Fruit fly (Drosophila melanogaster) whole organism, wandering third instar larva: Measurements from ENCODE around the gene Spn.

ENCODE experiments used
- Abd-B ChIP-seq: fragments of >200 bp; optimal IDR thresholded peaks from 2 replicates; lab custom pipeline; 2017; ENCODE audit warnings: missing biosample characterization, missing genetic modification characterization
- CG32264 ChIP-seq: fragments of 200-800 bp; sonication (Bioruptor generic); optimal IDR thresholded peaks from 2 replicates; lab custom pipeline; 2016; ENCODE audit warnings: missing biosample characterization, missing genetic modification characterization
- CG9705 ChIP-seq: fragments of 200-800 bp; sonication (Bioruptor generic); optimal IDR thresholded peaks from 2 replicates; lab custom pipeline; 2018; ENCODE audit warnings: missing biosample characterization, mild to moderate bottlenecking, missing genetic modification characterization
- CrebA ChIP-seq: fragments of 200-800 bp; sonication (Bioruptor generic); optimal IDR thresholded peaks from 2 replicates; lab custom pipeline; 2016; ENCODE audit warnings: missing biosample characterization, mild to moderate bottlenecking, missing genetic modification characterization, borderline replicate concordance
- Dfd ChIP-seq: fragments of >200 bp; optimal IDR thresholded peaks from 2 replicates; lab custom pipeline; 2017; ENCODE audit warnings: missing biosample characterization, missing genetic modification characterization
- Dif ChIP-seq: fragments of 200-275, 200-300 bp; sonication (Bioruptor generic); optimal IDR thresholded peaks from 2 replicates; lab custom pipeline; 2018; ENCODE audit warnings: missing biosample characterization, missing genetic modification characterization; ENCODE audit not compliant: partially characterized antibody
- GATAd ChIP-seq: sonication (Bioruptor generic); optimal IDR thresholded peaks from 2 replicates; lab custom pipeline; 2016; ENCODE audit warnings: missing biosample characterization, missing genetic modification characterization
- HLH106 ChIP-seq: fragments of 200-800 bp; optimal IDR thresholded peaks from 3 replicates; lab custom pipeline; 2019; ENCODE audit warnings: missing biosample characterization, mild to moderate bottlenecking, missing genetic modification characterization, moderate library complexity
- Hnf4 ChIP-seq: fragments of 200-800 bp; sonication (Bioruptor generic); optimal IDR thresholded peaks from 2 replicates; lab custom pipeline; 2016; ENCODE audit warnings: missing biosample characterization, mild to moderate bottlenecking, missing genetic modification characterization
- Hr78 ChIP-seq: fragments of >200 bp; optimal IDR thresholded peaks from 2 replicates; lab custom pipeline; 2017; ENCODE audit warnings: missing biosample characterization, missing genetic modification characterization
- Hr83 ChIP-seq: fragments of 200-300 bp; sonication (Bioruptor generic); optimal IDR thresholded peaks from 2 replicates; lab custom pipeline; 2016; ENCODE audit warnings: missing biosample characterization, mild to moderate bottlenecking, missing genetic modification characterization, moderate library complexity; ENCODE audit not compliant: poor library complexity, severe bottlenecking
- Jra ChIP-seq: sonication (Bioruptor generic); optimal IDR thresholded peaks from 2 replicates; lab custom pipeline; 2016; ENCODE audit warnings: missing biosample characterization, missing genetic modification characterization
- Mio ChIP-seq: sonication (Bioruptor generic); optimal IDR thresholded peaks from 2 replicates; lab custom pipeline; 2016; ENCODE audit warnings: missing biosample characterization, missing genetic modification characterization
- Myc ChIP-seq: fragments of >200 bp; optimal IDR thresholded peaks from 2 replicates; lab custom pipeline; 2017
- N ChIP-seq: fragments of >200 bp; optimal IDR thresholded peaks from 2 replicates; lab custom pipeline; 2018; ENCODE audit warnings: missing biosample characterization, missing external identifiers, missing genetic modification characterization
- OdsH ChIP-seq: fragments of 200-800 bp; sonication (Bioruptor generic); optimal IDR thresholded peaks from 2 replicates; lab custom pipeline; 2016; ENCODE audit warnings: missing biosample characterization, mild to moderate bottlenecking, missing genetic modification characterization
- Rel ChIP-seq, 2 experiments: fragments of 200-800 bp; sonication (Bioruptor generic) in 1 of 2; optimal IDR thresholded peaks; 2 replicates in 1 of 2; 3 replicates in 1 of 2; lab custom pipeline; 2016 to 2019; ENCODE audit warnings: mild to moderate bottlenecking in 2 of 2, missing biosample characterization in 2 of 2, missing genetic modification characterization in 2 of 2, moderate library complexity in 1 of 2
- Sp1 ChIP-seq: fragments of 200-800 bp; sonication (Bioruptor generic); optimal IDR thresholded peaks from 3 replicates; lab custom pipeline; 2019; ENCODE audit warnings: missing biosample characterization, mild to moderate bottlenecking, missing genetic modification characterization, moderate library complexity
- Vsx2 ChIP-seq: fragments of 200-300, 225-300 bp; sonication (Bioruptor generic); optimal IDR thresholded peaks from 2 replicates; lab custom pipeline; 2018; ENCODE audit warnings: missing biosample characterization, missing genetic modification characterization; ENCODE audit not compliant: partially characterized antibody
- br ChIP-seq: fragments of 200-800 bp; sonication (Bioruptor generic); optimal IDR thresholded peaks from 2 replicates; lab custom pipeline; 2016; ENCODE audit warnings: missing biosample characterization, missing genetic modification characterization
- dl ChIP-seq, 2 experiments: fragments of 175-275, 200-275 bp in 1 of 2; fragments of 200-275 bp in 1 of 2; sonication (Bioruptor generic); optimal IDR thresholded peaks; lab custom pipeline; 2018; ENCODE audit warnings: mild to moderate bottlenecking in 2 of 2, missing biosample characterization in 2 of 2, missing genetic modification characterization in 2 of 2, moderate library complexity in 2 of 2; ENCODE audit not compliant: partially characterized antibody in 2 of 2, insufficient read depth in 1 of 2
- dmrt93B ChIP-seq: fragments of 200-800 bp; sonication (Bioruptor generic); optimal IDR thresholded peaks from 2 replicates; lab custom pipeline; 2018; ENCODE audit warnings: missing biosample characterization, mild to moderate bottlenecking, missing genetic modification characterization
- dsf ChIP-seq: sonication (Bioruptor generic); optimal IDR thresholded peaks from 2 replicates; lab custom pipeline; 2016; ENCODE audit warnings: missing biosample characterization, missing genetic modification characterization, borderline replicate concordance
- ey ChIP-seq: fragments of 200-800 bp; sonication (Bioruptor generic); optimal IDR thresholded peaks from 2 replicates; lab custom pipeline; 2016; ENCODE audit warnings: missing biosample characterization, missing genetic modification characterization
- foxo ChIP-seq, 2 experiments: fragments of 200-800 bp; sonication (Bioruptor generic); optimal IDR thresholded peaks; 2 replicates in 1 of 2; 3 replicates in 1 of 2; lab custom pipeline; 2016 to 2017; ENCODE audit warnings: missing biosample characterization in 2 of 2, missing genetic modification characterization in 2 of 2
- fru ChIP-seq: fragments of 200-800 bp; sonication (Bioruptor generic); optimal IDR thresholded peaks from 3 replicates; lab custom pipeline; 2016; ENCODE audit warnings: missing biosample characterization, mild to moderate bottlenecking, missing genetic modification characterization
- h ChIP-seq: fragments of 200-800 bp; sonication (Bioruptor generic); optimal IDR thresholded peaks from 3 replicates; lab custom pipeline; 2016; ENCODE audit warnings: missing biosample characterization, mild to moderate bottlenecking, missing genetic modification characterization
- jim ChIP-seq: fragments of 175-275, 200-325 bp; sonication (Bioruptor generic); optimal IDR thresholded peaks from 2 replicates; lab custom pipeline; 2016; ENCODE audit warnings: missing biosample characterization, mild to moderate bottlenecking, missing genetic modification characterization
- lola ChIP-seq: fragments of >200 bp; optimal IDR thresholded peaks from 2 replicates; lab custom pipeline; 2017; ENCODE audit warnings: missing biosample characterization, missing genetic modification characterization
- pan ChIP-seq: fragments of >200 bp; optimal IDR thresholded peaks from 2 replicates; lab custom pipeline; 2017
- psq ChIP-seq: fragments of 200-800 bp; sonication (Bioruptor generic); optimal IDR thresholded peaks from 3 replicates; lab custom pipeline; 2017; ENCODE audit warnings: missing biosample characterization, mild to moderate bottlenecking, missing genetic modification characterization, moderate library complexity
- rgr ChIP-seq: fragments of 200-800 bp; sonication (Bioruptor generic); optimal IDR thresholded peaks from 3 replicates; lab custom pipeline; 2016; ENCODE audit warnings: missing biosample characterization, mild to moderate bottlenecking, missing genetic modification characterization
- sage ChIP-seq: fragments of 200-800 bp; sonication (Bioruptor generic); optimal IDR thresholded peaks from 2 replicates; lab custom pipeline; 2016; ENCODE audit warnings: missing biosample characterization, mild to moderate bottlenecking, missing genetic modification characterization
- sv ChIP-seq: fragments of 200-800 bp; sonication (Bioruptor generic); optimal IDR thresholded peaks from 3 replicates; lab custom pipeline; 2016; ENCODE audit warnings: missing biosample characterization, missing genetic modification characterization
- tai ChIP-seq: sonication (Bioruptor generic); optimal IDR thresholded peaks from 2 replicates; lab custom pipeline; 2016; ENCODE audit warnings: missing biosample characterization, missing genetic modification characterization
- usp ChIP-seq: fragments of >200 bp; optimal IDR thresholded peaks from 2 replicates; lab custom pipeline; 2017; ENCODE audit warnings: missing biosample characterization, missing genetic modification characterization
- woc ChIP-seq: sonication (Bioruptor generic); optimal IDR thresholded peaks from 2 replicates; lab custom pipeline; 2016; ENCODE audit warnings: missing biosample characterization, mild to moderate bottlenecking, missing genetic modification characterization

Spn gene

dm6 chr3L:2493517-2494182, 60.4 kb downstream of the Spn start:
- TF ChIP-seq Hnf4 (peak; percentile 13), Myc (lab: Kevin White, UChicago) (no peak), rgr (GFP tag; lab: Kevin White, UChicago) (no peak), dmrt93B (GFP tag; lab: Kevin White, UChicago) (no peak), CG9705 (GFP tag; lab: Kevin White, UChicago) (no peak), Rel (GFP tag; optimal IDR thresholded peaks at IDR 0.05; lab: Kevin White, UChicago) (no peak), Rel (tag; optimal IDR thresholded peaks at IDR 0.05; lab: Kevin White, UChicago) (peak; percentile 2), GATAd (no peak), dl (GFP tag; optimal IDR thresholded peaks at IDR 0.05; lab: Kevin White, UChicago; ENCODE audit: insufficient read depth in 1 of 2, partially characterized antibody in 2 of 2) (peak in 1 of 2 experiments; percentile 4), br (peak; percentile 9), Jra (GFP tag; lab: Kevin White, UChicago) (peak; percentile 71), woc (GFP tag; lab: Kevin White, UChicago) (no peak), fru (GFP tag; lab: Kevin White, UChicago) (no peak), psq (GFP tag; lab: Kevin White, UChicago) (peak; percentile 9)

dm6 chr3L:2490752-2491151, 63.3 kb downstream of the Spn start:
- TF ChIP-seq CG9705 (GFP tag; lab: Kevin White, UChicago), result peak; percentile 31
- TF ChIP-seq h (GFP tag; lab: Kevin White, UChicago), result peak; percentile 29
- no peak for TF ChIP-seq CG32264 (GFP tag; lab: Kevin White, UChicago)
- no peak for TF ChIP-seq psq (GFP tag; lab: Kevin White, UChicago)
- TF ChIP-seq Sp1 (GFP tag; lab: Kevin White, UChicago), result peak; percentile 6

- peak; percentile 13 for TF ChIP-seq CrebA
- peak; percentile 93 to 96 for TF ChIP-seq dl (GFP tag; optimal IDR thresholded peaks at IDR 0.05; lab: Kevin White, UChicago; ENCODE audit: insufficient read depth in 1 of 2, partially characterized antibody in 2 of 2)
- TF ChIP-seq sv, result no peak
- TF ChIP-seq foxo (GFP tag; optimal IDR thresholded peaks at IDR 0.05; lab: Kevin White, UChicago), result peak; percentile 17 to 58
- TF ChIP-seq sage (GFP tag; lab: Kevin White, UChicago), result peak; percentile 79
- TF ChIP-seq tai (GFP tag; lab: Kevin White, UChicago), result no peak
- TF ChIP-seq psq (GFP tag; lab: Kevin White, UChicago), result no peak
- peak; percentile 30 for TF ChIP-seq Hr83 (GFP tag; lab: Kevin White, UChicago)
- TF ChIP-seq Dif (GFP tag; lab: Kevin White, UChicago), result peak; percentile 98
- peak; percentile 95 for TF ChIP-seq Vsx2 (GFP tag; lab: Kevin White, UChicago)
- no peak for TF ChIP-seq Sp1 (GFP tag; lab: Kevin White, UChicago)
- TF ChIP-seq dmrt93B (GFP tag; lab: Kevin White, UChicago), result no peak
- no peak for TF ChIP-seq Rel (GFP tag; optimal IDR thresholded peaks at IDR 0.05; lab: Kevin White, UChicago)
- no peak for TF ChIP-seq Rel (tag; optimal IDR thresholded peaks at IDR 0.05; lab: Kevin White, UChicago)
Observed at dm6 chr3L:2489855-2490254, 64.2 kb downstream of the Spn start.

DNA sequence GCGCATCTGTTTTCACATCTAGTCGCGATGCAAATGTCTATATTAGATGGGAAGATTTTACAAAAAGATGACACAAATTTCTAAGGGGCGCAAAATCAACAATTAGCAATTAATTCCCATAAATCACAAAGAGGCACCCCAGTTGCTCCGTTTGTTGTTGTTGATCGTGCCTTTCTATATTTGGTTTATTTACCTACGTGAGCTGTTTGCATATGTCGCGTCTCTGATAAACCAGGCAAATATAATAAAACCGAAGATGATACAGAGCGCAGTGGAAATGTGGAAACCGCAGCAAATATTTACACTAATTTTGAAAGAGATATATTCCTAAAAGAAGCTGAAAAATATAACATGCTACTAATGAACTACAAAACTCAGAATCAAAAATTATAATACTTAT, 64.7 kb downstream of the Spn start:
- no peak for TF ChIP-seq sage (GFP tag; lab: Kevin White, UChicago)
- no peak for TF ChIP-seq Rel (GFP tag; optimal IDR thresholded peaks at IDR 0.05; lab: Kevin White, UChicago)
- no peak for TF ChIP-seq Rel (tag; optimal IDR thresholded peaks at IDR 0.05; lab: Kevin White, UChicago)
- no peak for TF ChIP-seq jim (GFP tag; lab: Kevin White, UChicago)
- TF ChIP-seq br, result no peak
- no peak for TF ChIP-seq Hr78 (GFP tag; lab: Kevin White, UChicago)
- no peak for TF ChIP-seq GATAd
- TF ChIP-seq CG9705 (GFP tag; lab: Kevin White, UChicago), result peak; percentile 27
- peak; percentile 72 for TF ChIP-seq Hr83 (GFP tag; lab: Kevin White, UChicago)
- peak; percentile 7 for TF ChIP-seq sv
- no peak for TF ChIP-seq Mio (GFP tag; lab: Kevin White, UChicago)
- TF ChIP-seq Abd-B, result no peak
- no peak for TF ChIP-seq Vsx2 (GFP tag; lab: Kevin White, UChicago)
- TF ChIP-seq OdsH (GFP tag; lab: Kevin White, UChicago), result peak; percentile 6
- TF ChIP-seq usp (GFP tag; lab: Kevin White, UChicago), result no peak
- TF ChIP-seq foxo (GFP tag; optimal IDR thresholded peaks at IDR 0.05; lab: Kevin White, UChicago), result peak in 1 of 2 experiments; percentile 46
- no peak for TF ChIP-seq lola (GFP tag; lab: Kevin White, UChicago)
- TF ChIP-seq dsf (GFP tag; lab: Kevin White, UChicago), result no peak
- TF ChIP-seq N, result no peak
- TF ChIP-seq Myc (lab: Kevin White, UChicago), result no peak
- TF ChIP-seq rgr (GFP tag; lab: Kevin White, UChicago), result peak; percentile 11
- peak; percentile 14 for TF ChIP-seq ey
- no peak for TF ChIP-seq pan (lab: Kevin White, UChicago)
- TF ChIP-seq Sp1 (GFP tag; lab: Kevin White, UChicago), result peak; percentile 15
- peak; percentile 4 for TF ChIP-seq woc (GFP tag; lab: Kevin White, UChicago)
- peak; percentile 10 for TF ChIP-seq dmrt93B (GFP tag; lab: Kevin White, UChicago)
- TF ChIP-seq h (GFP tag; lab: Kevin White, UChicago), result peak; percentile 61
- no peak for TF ChIP-seq Dfd (GFP tag; lab: Kevin White, UChicago)
- no peak for TF ChIP-seq psq (GFP tag; lab: Kevin White, UChicago)
- TF ChIP-seq HLH106 (tag; lab: Kevin White, UChicago), result peak; percentile 12
- TF ChIP-seq fru (GFP tag; lab: Kevin White, UChicago), result no peak
- no peak for TF ChIP-seq Jra (GFP tag; lab: Kevin White, UChicago)
- TF ChIP-seq Hnf4, result peak; percentile 41
- TF ChIP-seq Dif (GFP tag; lab: Kevin White, UChicago), result no peak
